Fruit fly (Drosophila melanogaster) whole organism, embryonic: Measurements from ENCODE around the gene Syx5.
A peak's percentile ranks its signal among the peaks of the same experiment; 100 is the strongest.

ENCODE experiments used
- Bgb ChIP-seq: fragments of 200-800 bp; sonication (Bioruptor generic); IDR thresholded peaks from 2 replicates; pipeline ENCODE4 v1.3.6; 2022; ENCODE audit warnings: missing biosample characterization, missing genetic modification characterization; ENCODE audit not compliant: partially characterized antibody
- CG10209 ChIP-seq: fragments of 200-800 bp; sonication (Bioruptor generic); optimal IDR thresholded peaks from 3 replicates; lab custom pipeline; 2017; ENCODE audit warnings: missing biosample characterization, mild to moderate bottlenecking, missing genetic modification characterization, missing genetic modification reagents
- CG11247 ChIP-seq: fragments of 200-800 bp; sonication (Bioruptor generic); IDR thresholded peaks from 2 replicates; pipeline ENCODE4 v1.3.6; 2022; ENCODE audit warnings: missing biosample characterization, missing genetic modification characterization
- CG12219 ChIP-seq: fragments of 200-800 bp; sonication (Bioruptor generic); optimal IDR thresholded peaks from 3 replicates; lab custom pipeline; 2018; ENCODE audit warnings: missing biosample characterization, mild to moderate bottlenecking, missing genetic modification characterization
- CG12236 ChIP-seq: fragments of 200-800 bp; sonication (Bioruptor generic); optimal IDR thresholded peaks from 2 replicates; lab custom pipeline; 2016; ENCODE audit warnings: missing biosample characterization, missing genetic modification characterization
- CG12942 ChIP-seq: fragments of 200-800 bp; sonication (Bioruptor generic); optimal IDR thresholded peaks from 3 replicates; lab custom pipeline; 2016; ENCODE audit warnings: missing biosample characterization, missing genetic modification characterization
- CG13123 ChIP-seq: fragments of 200-800 bp; sonication (Bioruptor generic); optimal IDR thresholded peaks from 2 replicates; lab custom pipeline; 2016; ENCODE audit warnings: missing biosample characterization, missing genetic modification characterization
- CG13424 ChIP-seq: fragments of 200-800 bp; sonication (Bioruptor generic); optimal IDR thresholded peaks from 2 replicates; lab custom pipeline; 2019; ENCODE audit warnings: missing biosample characterization, mild to moderate bottlenecking, missing genetic modification characterization, moderate library complexity
- CG13775 ChIP-seq: fragments of 200-800 bp; sonication (Bioruptor generic); optimal IDR thresholded peaks from 3 replicates; lab custom pipeline; 2017; ENCODE audit warnings: missing biosample characterization, mild to moderate bottlenecking, missing genetic modification characterization
- CG14014 ChIP-seq: fragments of 200-800 bp; sonication (Bioruptor generic); IDR thresholded peaks from 2 replicates; pipeline ENCODE4 v1.3.6; 2022; ENCODE audit warnings: missing biosample characterization, missing genetic modification characterization
- CG14965 ChIP-seq: fragments of 200-800 bp; sonication (Bioruptor generic); optimal IDR thresholded peaks from 2 replicates; lab custom pipeline; 2016; ENCODE audit warnings: missing biosample characterization, missing genetic modification characterization, borderline replicate concordance
- CG3065 ChIP-seq: fragments of 200-800 bp; sonication (Bioruptor generic); optimal IDR thresholded peaks from 2 replicates; lab custom pipeline; 2016; ENCODE audit warnings: missing biosample characterization, missing genetic modification characterization
- CG3281 ChIP-seq: fragments of 200-800 bp; sonication (Bioruptor generic); optimal IDR thresholded peaks from 3 replicates; lab custom pipeline; 2017; ENCODE audit warnings: missing biosample characterization, mild to moderate bottlenecking, missing genetic modification characterization
- CG34224 ChIP-seq: fragments of 200-800 bp; sonication (Bioruptor generic); IDR thresholded peaks from 3 replicates; pipeline ENCODE4 v1.3.6; 2022; ENCODE audit warnings: missing biosample characterization, missing genetic modification characterization; ENCODE audit not compliant: partially characterized antibody
- CG3838 ChIP-seq: fragments of 200-800 bp; sonication (Bioruptor generic); optimal IDR thresholded peaks from 3 replicates; lab custom pipeline; 2016; ENCODE audit warnings: missing biosample characterization, missing genetic modification characterization
- CG4707 ChIP-seq: fragments of 200-800 bp; sonication (Bioruptor generic); optimal IDR thresholded peaks from 2 replicates; lab custom pipeline; 2018; ENCODE audit warnings: missing biosample characterization, mild to moderate bottlenecking, missing genetic modification characterization, moderate library complexity
- CG6254 ChIP-seq: fragments of 200-800 bp; sonication (Bioruptor generic); optimal IDR thresholded peaks from 3 replicates; lab custom pipeline; 2017; ENCODE audit warnings: mild to moderate bottlenecking, missing biosample characterization, missing genetic modification reagents, missing genetic modification characterization
- CG6813 ChIP-seq: fragments of 200-800 bp; sonication (Bioruptor generic); optimal IDR thresholded peaks from 2 replicates; lab custom pipeline; 2017; ENCODE audit warnings: missing biosample characterization, missing genetic modification characterization, mild to moderate bottlenecking, moderate library complexity, missing genetic modification reagents
- CG8478 ChIP-seq: fragments of >200 bp; optimal IDR thresholded peaks from 2 replicates; lab custom pipeline; 2018
- CG8765 ChIP-seq: fragments of 200-800 bp; sonication (Bioruptor generic); IDR thresholded peaks from 2 replicates; pipeline ENCODE4 v1.3.6; 2022; ENCODE audit warnings: missing biosample characterization, missing genetic modification characterization
- CG9215 ChIP-seq: fragments of 200-800 bp; sonication (Bioruptor generic); IDR thresholded peaks from 2 replicates; pipeline ENCODE4 v1.3.6; 2022; ENCODE audit warnings: missing biosample characterization, missing genetic modification characterization
- Deaf1 ChIP-seq: fragments of 200-800 bp; optimal IDR thresholded peaks from 3 replicates; lab custom pipeline; 2019; ENCODE audit warnings: missing biosample characterization, mild to moderate bottlenecking, missing genetic modification characterization, moderate library complexity
- Fer2 ChIP-seq: fragments of 200-800 bp; sonication (Bioruptor generic); optimal IDR thresholded peaks from 2 replicates; lab custom pipeline; 2018; ENCODE audit warnings: missing biosample characterization, mild to moderate bottlenecking, missing genetic modification characterization, moderate library complexity
- HLH54F ChIP-seq: fragments of 200-800 bp; sonication (Bioruptor generic); optimal IDR thresholded peaks from 3 replicates; lab custom pipeline; 2016; ENCODE audit warnings: missing biosample characterization, missing genetic modification characterization
- Hey ChIP-seq: fragments of 200-800 bp; sonication (Bioruptor generic); optimal IDR thresholded peaks from 3 replicates; lab custom pipeline; 2018; ENCODE audit warnings: missing biosample characterization, mild to moderate bottlenecking, missing genetic modification characterization
- Lim3 ChIP-seq: fragments of 200-800 bp; sonication (Bioruptor generic); IDR thresholded peaks from 2 replicates; pipeline ENCODE4 v1.3.6; 2022; ENCODE audit warnings: missing biosample characterization, missing genetic modification characterization
- MBD-R2 ChIP-seq: fragments of 200-800 bp; sonication (Bioruptor generic); IDR thresholded peaks from 2 replicates; pipeline ENCODE4 v1.3.6; 2022; ENCODE audit warnings: missing biosample characterization, missing genetic modification characterization
- MTF-1 ChIP-seq: fragments of 200-800 bp; sonication (Bioruptor generic); optimal IDR thresholded peaks from 2 replicates; lab custom pipeline; 2018; ENCODE audit warnings: missing biosample characterization, mild to moderate bottlenecking, missing genetic modification characterization, borderline replicate concordance
- Max ChIP-seq: fragments of 200-800 bp; sonication (Bioruptor generic); optimal IDR thresholded peaks from 2 replicates; lab custom pipeline; 2016; ENCODE audit warnings: missing biosample characterization, mild to moderate bottlenecking, missing genetic modification characterization
- Oaz ChIP-seq: fragments of 200-800 bp; sonication (Bioruptor generic); IDR thresholded peaks from 2 replicates; pipeline ENCODE4 v1.3.6; 2022; ENCODE audit warnings: missing biosample characterization, missing genetic modification characterization
- Ptx1 ChIP-seq: fragments of 200-800 bp; sonication (Bioruptor generic); IDR thresholded peaks from 2 replicates; pipeline ENCODE4 v1.3.6; 2022; ENCODE audit warnings: missing biosample characterization, missing genetic modification characterization
- Tbp ChIP-seq: fragments of >200 bp; optimal IDR thresholded peaks from 2 replicates; lab custom pipeline; 2018; ENCODE audit warnings: missing biosample characterization, missing genetic modification characterization
- YL-1 ChIP-seq: fragments of 200-800 bp; sonication (Bioruptor generic); optimal IDR thresholded peaks from 3 replicates; lab custom pipeline; 2017; ENCODE audit warnings: missing biosample characterization, mild to moderate bottlenecking, missing genetic modification characterization
- ac ChIP-seq: fragments of 200-800 bp; sonication (Bioruptor generic); optimal IDR thresholded peaks from 3 replicates; lab custom pipeline; 2017; ENCODE audit warnings: missing biosample characterization, mild to moderate bottlenecking, missing genetic modification characterization
- cas ChIP-seq: fragments of 200-800 bp; sonication (Bioruptor generic); IDR thresholded peaks from 2 replicates; pipeline ENCODE4 v1.3.6; 2022; ENCODE audit warnings: missing biosample characterization, missing genetic modification characterization
- ci ChIP-seq: fragments of 200-800 bp; sonication (Bioruptor generic); IDR thresholded peaks from 3 replicates; pipeline ENCODE4 v1.3.6; 2022; ENCODE audit warnings: missing biosample characterization, missing genetic modification characterization
- cwo ChIP-seq: fragments of 200-800 bp; sonication (Bioruptor generic); optimal IDR thresholded peaks from 3 replicates; lab custom pipeline; 2017; ENCODE audit warnings: missing biosample characterization, missing genetic modification characterization, mild to moderate bottlenecking, moderate library complexity, missing genetic modification reagents
- danr ChIP-seq: fragments of 200-800 bp; sonication (Bioruptor generic); IDR thresholded peaks from 2 replicates; pipeline ENCODE4 v1.3.6; 2022; ENCODE audit warnings: missing biosample characterization, missing genetic modification characterization
- dimm ChIP-seq: fragments of 200-800 bp; sonication (Bioruptor generic); IDR thresholded peaks from 2 replicates; pipeline ENCODE4 v1.3.6; 2022; ENCODE audit warnings: missing biosample characterization, missing genetic modification characterization
- fd3F ChIP-seq: fragments of 200-800 bp; sonication (Bioruptor generic); optimal IDR thresholded peaks from 2 replicates; lab custom pipeline; 2018; ENCODE audit warnings: missing biosample characterization, mild to moderate bottlenecking, missing genetic modification characterization, moderate library complexity
- fd96Cb ChIP-seq: fragments of 200-800 bp; sonication (Bioruptor generic); optimal IDR thresholded peaks from 2 replicates; lab custom pipeline; 2018; ENCODE audit warnings: missing biosample characterization, mild to moderate bottlenecking, missing genetic modification characterization, moderate library complexity
- grn ChIP-seq: fragments of 200-800 bp; sonication (Bioruptor generic); optimal IDR thresholded peaks from 3 replicates; lab custom pipeline; 2017; ENCODE audit warnings: missing biosample characterization, missing genetic modification characterization
- jing ChIP-seq: fragments of 200-800 bp; sonication (Bioruptor generic); optimal IDR thresholded peaks from 2 replicates; lab custom pipeline; 2018; ENCODE audit warnings: missing biosample characterization, mild to moderate bottlenecking, missing genetic modification characterization
- schlank ChIP-seq: fragments of 200-800 bp; sonication (Bioruptor generic); optimal IDR thresholded peaks from 2 replicates; lab custom pipeline; 2018; ENCODE audit warnings: missing biosample characterization, mild to moderate bottlenecking, missing genetic modification characterization
- sens-2 ChIP-seq: fragments of 200-800 bp; sonication (Bioruptor generic); IDR thresholded peaks from 2 replicates; pipeline ENCODE4 v1.3.6; 2022; ENCODE audit warnings: missing biosample characterization, missing genetic modification characterization
- shn ChIP-seq: fragments of 200-800 bp; sonication (Bioruptor generic); optimal IDR thresholded peaks from 3 replicates; lab custom pipeline; 2016; ENCODE audit warnings: missing biosample characterization, missing genetic modification characterization
- tin ChIP-seq: fragments of 200-800 bp; sonication (Bioruptor generic); optimal IDR thresholded peaks from 3 replicates; lab custom pipeline; 2016; ENCODE audit warnings: missing biosample characterization, missing genetic modification characterization
- toy ChIP-seq: fragments of 200-800 bp; sonication (Bioruptor generic); IDR thresholded peaks from 2 replicates; pipeline ENCODE4 v1.3.6; 2022; ENCODE audit warnings: missing biosample characterization, missing genetic modification characterization
- trem ChIP-seq: fragments of 200-800 bp; optimal IDR thresholded peaks from 3 replicates; lab custom pipeline; 2019; ENCODE audit warnings: missing biosample characterization, mild to moderate bottlenecking, missing genetic modification characterization, moderate library complexity
- usp ChIP-seq: fragments of >200 bp; optimal IDR thresholded peaks from 2 replicates; lab custom pipeline; 2017; ENCODE audit warnings: missing biosample characterization, missing genetic modification characterization
- wor ChIP-seq: fragments of 200-800 bp; sonication (Bioruptor generic); IDR thresholded peaks from 2 replicates; pipeline ENCODE4 v1.3.6; 2022; ENCODE audit warnings: missing biosample characterization, missing genetic modification characterization
- zen ChIP-seq: fragments of 200-800 bp; sonication (Bioruptor generic); optimal IDR thresholded peaks from 3 replicates; lab custom pipeline; 2018; ENCODE audit warnings: missing biosample characterization, mild to moderate bottlenecking, missing genetic modification characterization, moderate library complexity

Gene Syx5

dm6 chr2L:16272730-16273129 is 34.4 kb upstream of the Syx5 start (continued):
- TF ChIP-seq fd3F (GFP tag; lab: Kevin White, UChicago) (no peak), CG34224 (no peak), CG12219 (no peak), ac (GFP tag; lab: Kevin White, UChicago) (peak; percentile 19), trem (tag; lab: Kevin White, UChicago) (no peak), toy (GFP tag; lab: Robert Waterston, UW) (no peak), schlank (no peak), danr (GFP tag; lab: Robert Waterston, UW) (no peak), Oaz (no peak), Ptx1 (GFP tag; lab: Robert Waterston, UW) (no peak), sens-2 (no peak), CG9215 (GFP tag; lab: Robert Waterston, UW) (no peak), Lim3 (GFP tag; lab: Robert Waterston, UW) (no peak), Max (GFP tag; lab: Kevin White, UChicago) (peak; percentile 30), CG8478 (lab: Kevin White, UChicago) (no peak), YL-1 (GFP tag; lab: Kevin White, UChicago) (no peak), CG10209 (GFP tag; lab: Kevin White, UChicago) (peak; percentile 11), CG3065 (GFP tag; lab: Kevin White, UChicago) (no peak), CG8765 (GFP tag; lab: Robert Waterston, UW) (no peak), CG3838 (GFP tag; lab: Kevin White, UChicago) (no peak), cwo (peak; percentile 58), cas (GFP tag; lab: Robert Waterston, UW) (no peak), CG4707 (GFP tag; lab: Kevin White, UChicago) (peak; percentile 68), usp (GFP tag; lab: Kevin White, UChicago) (no peak), CG3281 (peak; percentile 19), tin (no peak), CG13424 (tag; lab: Kevin White, UChicago) (peak; percentile 13), Hey (tag; lab: Kevin White, UChicago) (no peak), wor (GFP tag; lab: Robert Waterston, UW) (no peak), CG13123 (GFP tag; lab: Kevin White, UChicago) (no peak), zen (tag; lab: Kevin White, UChicago) (no peak), CG14965 (no peak), MBD-R2 (no peak), Bgb (GFP tag; lab: Robert Waterston, UW) (no peak), Deaf1 (tag; lab: Kevin White, UChicago) (no peak), CG12942 (GFP tag; lab: Kevin White, UChicago) (no peak), Tbp (GFP tag; lab: Kevin White, UChicago) (no peak), CG11247 (GFP tag; lab: Robert Waterston, UW) (peak; percentile 23; the same call in 1 of the 2 replicates), ci (GFP tag; lab: Robert Waterston, UW) (peak; percentile 72; the same call in 2 of the 3 replicates), grn (GFP tag; lab: Kevin White, UChicago) (peak; percentile 23), CG6254 (GFP tag; lab: Kevin White, UChicago) (no peak), fd96Cb (tag; lab: Kevin White, UChicago) (no peak), shn (GFP tag; lab: Kevin White, UChicago) (no peak), HLH54F (GFP tag; lab: Kevin White, UChicago) (no peak), CG13775 (GFP tag; lab: Kevin White, UChicago) (no peak), CG14014 (GFP tag; lab: Robert Waterston, UW) (peak; percentile 46; the same call in 1 of the 2 replicates), CG6813 (GFP tag; lab: Kevin White, UChicago) (peak; percentile 68), CG12236 (GFP tag; lab: Kevin White, UChicago) (no peak), jing (GFP tag; lab: Kevin White, UChicago) (no peak), dimm (GFP tag; lab: Robert Waterston, UW) (no peak), Fer2 (tag; lab: Kevin White, UChicago) (peak; percentile 12), MTF-1 (GFP tag; lab: Kevin White, UChicago) (peak; percentile 63)
